Worm (Caenorhabditis elegans): ENCODE data around the gene C13A2.4.

- no peak for TF ChIP-seq cebp-2 (GFP tag; IDR thresholded peaks at IDR 0.05)
- TF ChIP-seq unc-62 (GFP tag; optimal IDR thresholded peaks at IDR 0.05): no peak
- no peak for TF ChIP-seq ama-1 (optimal IDR thresholded peaks at IDR 0.05)
- no peak for TF ChIP-seq ama-1 (GFP tag; optimal IDR thresholded peaks at IDR 0.05)
- no peak for TF ChIP-seq nhr-90 (tag; optimal IDR thresholded peaks at IDR 0.05)
These were observed 9.8 kb upstream of the C13A2.4 start, which contains the start of gene C13A2.6 for ce11 chrV:7269399-7269798.

Measured in whole organism, young adult.